Fruit fly (Drosophila melanogaster) whole organism, embryonic: ENCODE data around the gene plx.
A peak's percentile ranks its signal among the peaks of the same experiment; 100 is the strongest.

ENCODE experiments used
- ATbp ChIP-seq: fragments of 200-800 bp; sonication (Bioruptor generic); optimal IDR thresholded peaks from 2 replicates; lab custom pipeline; 2017; ENCODE audit warnings: missing biosample characterization, mild to moderate bottlenecking, missing genetic modification characterization, missing genetic modification reagents
- Antp ChIP-seq: fragments of 200-800 bp; sonication (Bioruptor generic); optimal IDR thresholded peaks from 3 replicates; lab custom pipeline; 2016; ENCODE audit warnings: missing biosample characterization, missing genetic modification characterization
- Bteb2 ChIP-seq: fragments of 200-800 bp; sonication (Bioruptor generic); optimal IDR thresholded peaks from 2 replicates; lab custom pipeline; 2016; ENCODE audit warnings: missing biosample characterization, missing genetic modification characterization
- CG10462 ChIP-seq: fragments of 200-800 bp; sonication (Bioruptor generic); optimal IDR thresholded peaks from 2 replicates; lab custom pipeline; 2016; ENCODE audit warnings: missing biosample characterization, missing genetic modification characterization
- CG10654 ChIP-seq: fragments of 200-800 bp; sonication (Bioruptor generic); optimal IDR thresholded peaks from 2 replicates; lab custom pipeline; 2016; ENCODE audit warnings: missing biosample characterization, missing genetic modification characterization
- CG11398 ChIP-seq: fragments of 200-800 bp; sonication (Bioruptor generic); optimal IDR thresholded peaks from 2 replicates; lab custom pipeline; 2016; ENCODE audit warnings: missing biosample characterization, missing genetic modification characterization
- CG11504 ChIP-seq: fragments of 200-800 bp; sonication (Bioruptor generic); optimal IDR thresholded peaks from 3 replicates; lab custom pipeline; 2019; ENCODE audit warnings: missing biosample characterization, mild to moderate bottlenecking, missing genetic modification characterization, moderate library complexity
- CG12391 ChIP-seq: fragments of 200-800 bp; sonication (Bioruptor generic); optimal IDR thresholded peaks from 3 replicates; lab custom pipeline; 2018; ENCODE audit warnings: missing biosample characterization, mild to moderate bottlenecking, missing genetic modification characterization, moderate library complexity
- CG14667 ChIP-seq: fragments of 200-800 bp; sonication (Bioruptor generic); IDR thresholded peaks from 2 replicates; pipeline ENCODE4 v1.3.6; 2022; ENCODE audit warnings: missing biosample characterization, missing genetic modification characterization
- CG17359 ChIP-seq: fragments of 200-800 bp; sonication (Bioruptor generic); optimal IDR thresholded peaks from 3 replicates; lab custom pipeline; 2018; ENCODE audit warnings: missing biosample characterization, mild to moderate bottlenecking, missing genetic modification characterization, moderate library complexity
- CG2202 ChIP-seq: fragments of 200-800 bp; sonication (Bioruptor generic); optimal IDR thresholded peaks from 2 replicates; lab custom pipeline; 2018; ENCODE audit warnings: missing biosample characterization, mild to moderate bottlenecking, missing genetic modification characterization
- CG30403 ChIP-seq: fragments of 200-800 bp; sonication (Bioruptor generic); optimal IDR thresholded peaks from 3 replicates; lab custom pipeline; 2016; ENCODE audit warnings: missing biosample characterization, missing genetic modification characterization
- CG5180 ChIP-seq: fragments of 200-800 bp; sonication (Bioruptor generic); optimal IDR thresholded peaks from 3 replicates; lab custom pipeline; 2017; ENCODE audit warnings: missing biosample characterization, missing genetic modification characterization, mild to moderate bottlenecking, moderate library complexity, missing genetic modification reagents
- CG9932 ChIP-seq: fragments of 200-800 bp; sonication (Bioruptor generic); IDR thresholded peaks from 2 replicates; pipeline ENCODE4 v1.3.6; 2022; ENCODE audit warnings: missing biosample characterization, missing genetic modification characterization
- CTCF ChIP-seq: fragments of 200-800 bp; sonication (Bioruptor generic); optimal IDR thresholded peaks from 2 replicates; lab custom pipeline; 2017; ENCODE audit warnings: missing biosample characterization, mild to moderate bottlenecking, missing genetic modification characterization, moderate library complexity
- CrebB ChIP-seq: fragments of 200-800 bp; sonication (Bioruptor generic); optimal IDR thresholded peaks from 3 replicates; lab custom pipeline; 2018; ENCODE audit warnings: missing biosample characterization, mild to moderate bottlenecking, missing genetic modification characterization
- Doc2 ChIP-seq: fragments of 200-800 bp; sonication (Bioruptor generic); IDR thresholded peaks from 2 replicates; pipeline ENCODE4 v1.3.6; 2022; ENCODE audit warnings: missing biosample characterization, missing genetic modification characterization
- Ets65A ChIP-seq: fragments of 200-800 bp; sonication (Bioruptor generic); peaks from one replicate; lab custom pipeline; 2016; ENCODE audit warnings: missing biosample characterization, missing genetic modification characterization
- Fer2 ChIP-seq: fragments of 200-800 bp; sonication (Bioruptor generic); optimal IDR thresholded peaks from 2 replicates; lab custom pipeline; 2018; ENCODE audit warnings: missing biosample characterization, mild to moderate bottlenecking, missing genetic modification characterization, moderate library complexity
- H2.0 ChIP-seq: fragments of 200-800 bp; sonication (Bioruptor generic); IDR thresholded peaks from 2 replicates; pipeline ENCODE4 v1.3.6; 2022; ENCODE audit warnings: missing biosample characterization, missing genetic modification characterization
- Hey ChIP-seq: fragments of 200-800 bp; sonication (Bioruptor generic); optimal IDR thresholded peaks from 3 replicates; lab custom pipeline; 2018; ENCODE audit warnings: missing biosample characterization, mild to moderate bottlenecking, missing genetic modification characterization
- Hr78 ChIP-seq, 2 experiments: fragments of 200-800 bp in 1 of 2; fragments of >200 bp in 1 of 2; sonication (Bioruptor generic) in 1 of 2; optimal IDR thresholded peaks; 2 replicates each; lab custom pipeline; 2017 to 2019; ENCODE audit warnings: missing biosample characterization in 2 of 2, missing genetic modification characterization in 2 of 2, mild to moderate bottlenecking in 1 of 2, moderate library complexity in 1 of 2
- MBD-R2 ChIP-seq: fragments of 200-800 bp; sonication (Bioruptor generic); IDR thresholded peaks from 2 replicates; pipeline ENCODE4 v1.3.6; 2022; ENCODE audit warnings: missing biosample characterization, missing genetic modification characterization
- MESR4 ChIP-seq: fragments of 200-800 bp; sonication (Bioruptor generic); optimal IDR thresholded peaks from 2 replicates; lab custom pipeline; 2018; ENCODE audit warnings: missing biosample characterization, mild to moderate bottlenecking, missing genetic modification characterization, moderate library complexity
- MTF-1 ChIP-seq: fragments of 200-800 bp; sonication (Bioruptor generic); optimal IDR thresholded peaks from 2 replicates; lab custom pipeline; 2018; ENCODE audit warnings: missing biosample characterization, mild to moderate bottlenecking, missing genetic modification characterization, borderline replicate concordance
- NFAT ChIP-seq: fragments of 200-800 bp; sonication (Bioruptor generic); IDR thresholded peaks from 2 replicates; pipeline ENCODE4 v1.3.6; 2022; ENCODE audit warnings: missing biosample characterization, missing genetic modification characterization
- PHDP ChIP-seq: fragments of 200-800 bp; sonication (Bioruptor generic); optimal IDR thresholded peaks from 3 replicates; lab custom pipeline; 2018; ENCODE audit warnings: missing biosample characterization, mild to moderate bottlenecking, missing genetic modification characterization, moderate library complexity
- Ptx1 ChIP-seq: fragments of 200-800 bp; sonication (Bioruptor generic); IDR thresholded peaks from 2 replicates; pipeline ENCODE4 v1.3.6; 2022; ENCODE audit warnings: missing biosample characterization, missing genetic modification characterization
- Rfx ChIP-seq: fragments of 200-800 bp; sonication (Bioruptor generic); IDR thresholded peaks from 2 replicates; pipeline ENCODE4 v1.3.6; 2022; ENCODE audit warnings: missing biosample characterization, missing genetic modification characterization
- Vsx1 ChIP-seq: fragments of 200-800 bp; sonication (Bioruptor generic); optimal IDR thresholded peaks from 2 replicates; lab custom pipeline; 2017; ENCODE audit warnings: missing biosample characterization, mild to moderate bottlenecking, missing genetic modification characterization, missing genetic modification reagents
- bowl ChIP-seq: fragments of 200-800 bp; sonication (Bioruptor generic); IDR thresholded peaks from 2 replicates; pipeline ENCODE4 v1.3.6; 2022; ENCODE audit warnings: missing biosample characterization, missing genetic modification characterization
- dati ChIP-seq: fragments of 200-800 bp; sonication (Bioruptor generic); IDR thresholded peaks from 2 replicates; pipeline ENCODE4 v1.3.6; 2022; ENCODE audit warnings: missing biosample characterization, missing genetic modification characterization
- dpn ChIP-seq, 2 experiments: fragments of 200-800 bp; sonication (Bioruptor generic); optimal IDR thresholded peaks; 3 replicates each; lab custom pipeline; 2016; ENCODE audit warnings: missing biosample characterization in 2 of 2, missing genetic modification characterization in 2 of 2
- dysf ChIP-seq: fragments of 200-800 bp; sonication (Bioruptor generic); IDR thresholded peaks from 3 replicates; pipeline ENCODE4 v1.3.6; 2022; ENCODE audit warnings: missing biosample characterization, missing genetic modification characterization
- esg ChIP-seq: fragments of 200-800 bp; sonication (Bioruptor generic); conservative IDR thresholded peaks from 2 replicates; pipeline ENCODE4 v1.3.6; 2022; ENCODE audit warnings: missing biosample characterization, missing genetic modification characterization
- eyg ChIP-seq: fragments of 200-800 bp; sonication (Bioruptor generic); optimal IDR thresholded peaks from 3 replicates; lab custom pipeline; 2016; ENCODE audit warnings: missing biosample characterization, missing genetic modification characterization
- fd64A ChIP-seq: fragments of 200-800 bp; sonication (Bioruptor generic); optimal IDR thresholded peaks from 3 replicates; lab custom pipeline; 2018; ENCODE audit warnings: missing biosample characterization, mild to moderate bottlenecking, missing genetic modification characterization
- fd96Cb ChIP-seq: fragments of 200-800 bp; sonication (Bioruptor generic); optimal IDR thresholded peaks from 2 replicates; lab custom pipeline; 2018; ENCODE audit warnings: missing biosample characterization, mild to moderate bottlenecking, missing genetic modification characterization, moderate library complexity
- gt ChIP-seq: fragments of 200-800 bp; sonication (Bioruptor generic); IDR thresholded peaks from 2 replicates; pipeline ENCODE4 v1.3.6; 2022; ENCODE audit warnings: missing biosample characterization, missing genetic modification characterization
- ham ChIP-seq: fragments of 200-800 bp; sonication (Bioruptor generic); IDR thresholded peaks from 2 replicates; pipeline ENCODE4 v1.3.6; 2022; ENCODE audit warnings: missing biosample characterization, missing genetic modification characterization
- ind ChIP-seq: fragments of 200-800 bp; sonication (Bioruptor generic); optimal IDR thresholded peaks from 3 replicates; lab custom pipeline; 2016; ENCODE audit warnings: missing biosample characterization, missing genetic modification characterization
- lmd ChIP-seq: fragments of 200-800 bp; sonication (Bioruptor generic); IDR thresholded peaks from 2 replicates; pipeline ENCODE4 v1.3.6; 2022; ENCODE audit warnings: missing biosample characterization, missing genetic modification characterization
- mirr ChIP-seq: fragments of 200-800 bp; sonication (Bioruptor generic); optimal IDR thresholded peaks from 3 replicates; lab custom pipeline; 2018; ENCODE audit warnings: missing biosample characterization, mild to moderate bottlenecking, missing genetic modification characterization
- mld ChIP-seq: fragments of 200-800 bp; sonication (Bioruptor generic); IDR thresholded peaks from 3 replicates; pipeline ENCODE4 v1.3.6; 2022; ENCODE audit warnings: missing biosample characterization, missing genetic modification characterization; ENCODE audit not compliant: partially characterized antibody
- unc-4 ChIP-seq: fragments of 200-800 bp; sonication (Bioruptor generic); IDR thresholded peaks from 2 replicates; pipeline ENCODE4 v1.3.6; 2022; ENCODE audit warnings: missing biosample characterization, missing genetic modification characterization; ENCODE audit not compliant: partially characterized antibody
- unpg ChIP-seq: fragments of 200-800 bp; sonication (Bioruptor generic); optimal IDR thresholded peaks from 3 replicates; lab custom pipeline; 2018; ENCODE audit warnings: missing biosample characterization, mild to moderate bottlenecking, missing genetic modification characterization, moderate library complexity
- zen ChIP-seq: fragments of 200-800 bp; sonication (Bioruptor generic); optimal IDR thresholded peaks from 3 replicates; lab custom pipeline; 2018; ENCODE audit warnings: missing biosample characterization, mild to moderate bottlenecking, missing genetic modification characterization, moderate library complexity
- zf30C ChIP-seq: fragments of 200-800 bp; sonication (Bioruptor generic); optimal IDR thresholded peaks from 3 replicates; lab custom pipeline; 2018; ENCODE audit warnings: missing biosample characterization, mild to moderate bottlenecking, missing genetic modification characterization
- zfh2 ChIP-seq: fragments of 200-800 bp; sonication (Bioruptor generic); optimal IDR thresholded peaks from 2 replicates; lab custom pipeline; 2016; ENCODE audit warnings: missing biosample characterization, missing genetic modification characterization

plx gene

DNA sequence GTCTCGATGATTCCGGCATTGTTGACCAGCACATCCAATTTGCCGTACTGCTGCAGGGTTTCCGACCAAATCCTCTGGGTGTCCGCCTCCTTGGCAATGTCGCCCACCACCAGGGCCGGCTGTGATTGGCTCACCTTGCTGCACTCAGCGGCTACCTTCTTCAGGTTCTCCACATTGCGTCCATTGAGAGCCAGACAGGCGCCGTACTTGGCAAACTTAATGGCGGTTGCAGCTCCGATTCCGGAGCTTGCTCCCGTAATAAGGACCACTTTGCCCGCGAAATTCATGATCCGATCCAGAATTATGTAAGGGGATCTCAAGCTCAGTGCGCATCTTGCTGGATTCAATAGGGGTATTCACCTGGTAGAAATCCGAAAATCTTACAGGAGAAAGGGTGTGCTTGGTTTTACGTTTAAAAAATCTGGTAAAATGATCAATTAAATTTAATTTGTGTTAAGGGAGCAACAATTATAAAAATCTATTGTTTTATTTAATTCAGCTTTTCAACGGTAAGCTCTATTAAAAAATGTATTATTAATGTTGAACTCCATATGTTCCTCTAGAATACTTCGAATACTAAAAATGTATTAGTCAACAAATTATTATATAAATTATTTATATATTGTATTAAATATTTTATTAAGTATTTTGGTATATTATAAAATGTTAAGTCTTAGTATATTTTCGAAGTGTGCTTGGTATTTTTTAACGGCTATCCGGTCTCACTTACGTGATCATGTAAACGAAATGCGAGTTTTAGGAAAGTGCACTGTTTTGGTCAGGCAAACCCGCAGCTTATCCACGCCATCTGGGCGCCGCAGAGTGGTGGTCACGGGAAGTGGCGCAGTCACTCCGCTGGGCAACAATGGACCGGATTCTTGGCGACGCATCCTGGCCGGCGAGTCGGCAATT lies 48.9 kb upstream of the plx start, which contains the start of the genes CG31548 and CG12170 (continued):
- TF ChIP-seq Vsx1 (GFP tag; lab: Kevin White, UChicago): no peak
- TF ChIP-seq CG14667: no peak
- TF ChIP-seq Fer2 (tag; lab: Kevin White, UChicago): no peak
- peak; percentile 9 for TF ChIP-seq Antp (GFP tag; lab: Kevin White, UChicago)
- TF ChIP-seq ham (GFP tag; lab: Robert Waterston, UW): no peak
- no peak for TF ChIP-seq CG11398
- no peak for TF ChIP-seq CTCF (GFP tag; lab: Kevin White, UChicago)
- TF ChIP-seq zen: peak; percentile 15
- TF ChIP-seq ind (GFP tag; lab: Kevin White, UChicago): peak; percentile 33
- peak; percentile 94 for TF ChIP-seq MESR4 (GFP tag; lab: Kevin White, UChicago)
- TF ChIP-seq zf30C (GFP tag; lab: Kevin White, UChicago): no peak
- TF ChIP-seq lmd (GFP tag; lab: Robert Waterston, UW): no peak
- TF ChIP-seq Bteb2 (GFP tag; lab: Kevin White, UChicago): no peak
- peak; percentile 60 for TF ChIP-seq unpg (GFP tag; lab: Kevin White, UChicago)
- TF ChIP-seq Hey (tag; lab: Kevin White, UChicago): no peak
- TF ChIP-seq bowl (GFP tag; lab: Robert Waterston, UW): no peak
- no peak for TF ChIP-seq eyg (GFP tag; lab: Kevin White, UChicago)
- TF ChIP-seq CG12391: peak; percentile 78
- no peak for TF ChIP-seq MTF-1 (GFP tag; lab: Kevin White, UChicago)
- no peak for TF ChIP-seq dati (GFP tag; lab: Robert Waterston, UW)
- TF ChIP-seq H2.0 (GFP tag; lab: Robert Waterston, UW): 0 out of 2 replicates have a peak, but pooled peaks have one; percentile 14
- TF ChIP-seq CrebB (tag; lab: Kevin White, UChicago): no peak
- no peak for TF ChIP-seq CG2202 (tag; lab: Kevin White, UChicago)
- peak; percentile 14 to 49 for TF ChIP-seq dpn (GFP tag; optimal IDR thresholded peaks at IDR 0.05; lab: Kevin White, UChicago)
- no peak for TF ChIP-seq mirr (GFP tag; lab: Kevin White, UChicago)
- no peak for TF ChIP-seq zfh2
- TF ChIP-seq Hr78 (GFP tag; optimal IDR thresholded peaks at IDR 0.05; lab: Kevin White, UChicago): no peak
- TF ChIP-seq fd64A (GFP tag; lab: Kevin White, UChicago): no peak
- no peak for TF ChIP-seq CG9932 (GFP tag; lab: Robert Waterston, UW)
- peak; percentile 53 for TF ChIP-seq MBD-R2 (GFP tag; lab: Robert Waterston, UW)
- no peak for TF ChIP-seq mld (GFP tag; lab: Robert Waterston, UW)
- TF ChIP-seq Rfx (GFP tag; lab: Robert Waterston, UW): 0 out of 2 replicates have a peak, but pooled peaks have one; percentile 28
- no peak for TF ChIP-seq CG5180 (GFP tag; lab: Kevin White, UChicago)
- TF ChIP-seq Doc2 (GFP tag; lab: Robert Waterston, UW): no peak
- no peak for TF ChIP-seq dysf (GFP tag; lab: Robert Waterston, UW)
- no peak for TF ChIP-seq Ets65A (GFP tag; lab: Kevin White, UChicago)
- TF ChIP-seq gt: no peak
- no peak for TF ChIP-seq unc-4 (GFP tag; lab: Robert Waterston, UW)
- no peak for TF ChIP-seq CG11504
- TF ChIP-seq CG30403 (GFP tag; lab: Kevin White, UChicago): peak; percentile 53
- TF ChIP-seq ATbp (GFP tag; lab: Kevin White, UChicago): no peak
- TF ChIP-seq fd96Cb (tag; lab: Kevin White, UChicago): peak; percentile 35
- peak; percentile 70 for TF ChIP-seq PHDP
- TF ChIP-seq CG10462 (GFP tag; lab: Kevin White, UChicago): peak; percentile 39
- peak; percentile 36; the same call in 1 of the 2 replicates for TF ChIP-seq Ptx1 (GFP tag; lab: Robert Waterston, UW)
- TF ChIP-seq esg: peak; percentile 50
- peak; percentile 30 for TF ChIP-seq CG10654 (GFP tag; lab: Kevin White, UChicago)
- TF ChIP-seq CG17359: peak; percentile 48
- TF ChIP-seq NFAT (GFP tag; lab: Robert Waterston, UW): no peak
